Worm (Caenorhabditis elegans) whole organism, mixed stage, embryonic: ENCODE data around the gene F09E5.3.

Experiments used
- M03D4.4 ChIP-seq: sonication (generic microtip); optimal IDR thresholded peaks from 2 replicates; lab custom pipeline; 2017; ENCODE audit warnings: mild to moderate bottlenecking, missing genetic modification characterization, missing compliant biosample characterization
- bed-3 ChIP-seq: fragments of 200-800 bp; sonication (Bioruptor generic); optimal IDR thresholded peaks from 3 replicates; lab custom pipeline; 2018; ENCODE audit warnings: mild to moderate bottlenecking, missing genetic modification characterization, moderate library complexity, missing compliant biosample characterization
- blmp-1 ChIP-seq: fragments of 150-350 bp; optimal IDR thresholded peaks from 2 replicates; lab custom pipeline; 2014; ENCODE audit warnings: missing biosample characterization, missing genetic modification characterization
- ceh-39 ChIP-seq: fragments of 150-350 bp; optimal IDR thresholded peaks from 2 replicates; lab custom pipeline; 2014; ENCODE audit warnings: missing biosample characterization, missing genetic modification characterization
- ceh-43 ChIP-seq: fragments of 200-800 bp; sonication (Bioruptor generic); optimal IDR thresholded peaks from 2 replicates; lab custom pipeline; 2018; ENCODE audit warnings: mild to moderate bottlenecking, missing genetic modification characterization, moderate library complexity, missing compliant biosample characterization
- ceh-83 ChIP-seq: fragments of 200-800 bp; sonication (Bioruptor generic); optimal IDR thresholded peaks from 2 replicates; lab custom pipeline; 2018; ENCODE audit warnings: mild to moderate bottlenecking, missing genetic modification characterization, missing compliant biosample characterization
- ces-1 ChIP-seq: fragments of 150-350 bp; optimal IDR thresholded peaks from 2 replicates; lab custom pipeline; 2014; ENCODE audit warnings: missing biosample characterization, missing genetic modification reagents, missing genetic modification characterization
- drap-1 ChIP-seq: fragments of 200-800 bp; sonication (Bioruptor generic); optimal IDR thresholded peaks from 3 replicates; lab custom pipeline; 2018; ENCODE audit warnings: mild to moderate bottlenecking, missing genetic modification characterization, missing compliant biosample characterization
- elt-3 ChIP-seq: fragments of 150-350 bp; optimal IDR thresholded peaks from 2 replicates; lab custom pipeline; 2014; ENCODE audit warnings: missing biosample characterization, missing genetic modification characterization
- flh-1 ChIP-seq: fragments of 200-800 bp; sonication (Bioruptor generic); optimal IDR thresholded peaks from 2 replicates; lab custom pipeline; 2018; ENCODE audit warnings: mild to moderate bottlenecking, missing genetic modification characterization, moderate library complexity, missing compliant biosample characterization
- ham-2 ChIP-seq: fragments of 200-800 bp; sonication (Bioruptor generic); optimal IDR thresholded peaks from 2 replicates; lab custom pipeline; 2018; ENCODE audit warnings: mild to moderate bottlenecking, missing genetic modification characterization, missing compliant biosample characterization
- hlh-1 ChIP-seq: fragments of 150-350 bp; optimal IDR thresholded peaks from 2 replicates; lab custom pipeline; 2014; ENCODE audit warnings: missing biosample characterization, missing genetic modification reagents, missing genetic modification characterization
- lin-13 ChIP-seq: fragments of 150-350 bp; optimal IDR thresholded peaks from 2 replicates; lab custom pipeline; 2014; ENCODE audit warnings: missing biosample characterization, missing genetic modification characterization
- lin-32 ChIP-seq: fragments of 200-800 bp; sonication (Bioruptor generic); optimal IDR thresholded peaks from 2 replicates; lab custom pipeline; 2018; ENCODE audit warnings: mild to moderate bottlenecking, missing genetic modification characterization, missing compliant biosample characterization
- lsy-2 ChIP-seq: fragments of 150-350 bp; optimal IDR thresholded peaks from 2 replicates; lab custom pipeline; 2014; ENCODE audit warnings: missing biosample characterization, missing genetic modification characterization
- mab-5 ChIP-seq: fragments of 150-350 bp; optimal IDR thresholded peaks from 2 replicates; lab custom pipeline; 2014; ENCODE audit warnings: missing biosample characterization, missing genetic modification characterization
- mep-1 ChIP-seq: fragments of 150-350 bp; optimal IDR thresholded peaks from 2 replicates; lab custom pipeline; 2017; ENCODE audit warnings: missing biosample characterization, missing genetic modification reagents, missing genetic modification characterization, inconsistent platforms
- mls-2 ChIP-seq: sonication (generic microtip); optimal IDR thresholded peaks from 2 replicates; lab custom pipeline; 2016; ENCODE audit warnings: mild to moderate bottlenecking, missing genetic modification characterization, moderate library complexity, missing compliant biosample characterization
- nhr-12 ChIP-seq: fragments of 150-350 bp; optimal IDR thresholded peaks from 2 replicates; lab custom pipeline; 2014; ENCODE audit warnings: missing biosample characterization, missing genetic modification characterization
- nhr-2 ChIP-seq: fragments of 150-350 bp; optimal IDR thresholded peaks from 2 replicates; lab custom pipeline; 2014; ENCODE audit warnings: missing biosample characterization, missing genetic modification characterization
- nhr-237 ChIP-seq: fragments of 150-350 bp; optimal IDR thresholded peaks from 2 replicates; lab custom pipeline; 2014; ENCODE audit warnings: missing biosample characterization, missing genetic modification characterization
- nhr-28 ChIP-seq: fragments of 150-350 bp; optimal IDR thresholded peaks from 2 replicates; lab custom pipeline; 2014; ENCODE audit warnings: missing biosample characterization, missing genetic modification characterization
- nhr-76 ChIP-seq: sonication (generic microtip); optimal IDR thresholded peaks from 2 replicates; lab custom pipeline; 2017; ENCODE audit warnings: missing biosample characterization, missing genetic modification characterization
- pha-4 ChIP-seq: fragments of 150-350 bp; optimal IDR thresholded peaks from 2 replicates; lab custom pipeline; 2018; ENCODE audit warnings: missing biosample characterization, missing genetic modification reagents, missing genetic modification characterization
- sem-2 ChIP-seq: fragments of 200-800 bp; sonication (Bioruptor generic); optimal IDR thresholded peaks from 2 replicates; lab custom pipeline; 2018; ENCODE audit warnings: mild to moderate bottlenecking, missing genetic modification characterization, missing compliant biosample characterization
- snpc-4 ChIP-seq: fragments of 150-350 bp; optimal IDR thresholded peaks from 2 replicates; lab custom pipeline; 2014; ENCODE audit warnings: missing biosample characterization, missing genetic modification characterization
- sptf-1 ChIP-seq: sonication (generic microtip); optimal IDR thresholded peaks from 2 replicates; lab custom pipeline; 2017; ENCODE audit warnings: mild to moderate bottlenecking, missing genetic modification characterization, moderate library complexity, missing compliant biosample characterization
- tbx-8 ChIP-seq: fragments of 200-800 bp; sonication (Bioruptor generic); optimal IDR thresholded peaks from 2 replicates; lab custom pipeline; 2018; ENCODE audit warnings: mild to moderate bottlenecking, missing genetic modification characterization, moderate library complexity, missing compliant biosample characterization
- unc-120 ChIP-seq: sonication (generic microtip); optimal IDR thresholded peaks from 2 replicates; lab custom pipeline; 2017; ENCODE audit warnings: missing genetic modification characterization, missing compliant biosample characterization; ENCODE audit not compliant: poor library complexity, severe bottlenecking
- unc-39 ChIP-seq: fragments of 150-350 bp; optimal IDR thresholded peaks from 2 replicates; lab custom pipeline; 2014; ENCODE audit warnings: missing biosample characterization, missing genetic modification characterization
- unc-62 ChIP-seq: fragments of 150-350 bp; optimal IDR thresholded peaks from 2 replicates; lab custom pipeline; 2014; ENCODE audit warnings: missing biosample characterization, missing genetic modification reagents, missing genetic modification characterization
- zip-8 ChIP-seq: fragments of 150-350 bp; optimal IDR thresholded peaks from 2 replicates; lab custom pipeline; 2014; ENCODE audit warnings: missing biosample characterization, missing genetic modification characterization
- ztf-11 ChIP-seq: fragments of 150-350 bp; optimal IDR thresholded peaks from 2 replicates; lab custom pipeline; 2014; ENCODE audit warnings: missing biosample characterization, missing genetic modification characterization

The F09E5.3 gene

DNA sequence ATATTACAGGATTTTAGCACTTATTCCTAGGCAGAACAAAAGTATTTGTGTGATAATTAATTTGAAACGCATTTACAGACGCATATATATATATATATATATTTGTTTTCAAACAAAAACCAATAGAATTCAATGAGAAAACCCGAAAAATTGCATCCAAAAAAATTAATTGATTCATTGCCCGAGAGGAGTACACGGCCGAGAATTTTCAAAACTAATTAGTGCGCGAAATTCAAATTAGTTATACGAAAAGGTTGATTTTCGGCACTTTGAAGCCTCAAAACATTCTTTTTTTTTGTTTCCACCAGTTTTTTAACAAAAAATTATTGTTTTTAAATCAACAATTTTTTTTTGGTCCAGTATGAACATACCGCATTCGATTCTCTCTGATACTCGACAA lies 17.6 kb downstream of the F09E5.3 start:
- TF ChIP-seq unc-39 (tag; lab: Kevin White, UChicago) (no peak), elt-3 (tag; lab: Kevin White, UChicago) (no peak), lin-32 (GFP tag; lab: Kevin White, UChicago) (no peak), sptf-1 (tag; lab: Kevin White, UChicago) (no peak), ceh-83 (no peak), unc-120 (tag; lab: Kevin White, UChicago) (no peak), M03D4.4 (tag; lab: Kevin White, UChicago) (no peak), ces-1 (no peak), nhr-12 (no peak), mab-5 (tag; lab: Kevin White, UChicago) (no peak), tbx-8 (GFP tag; lab: Kevin White, UChicago) (no peak), snpc-4 (tag; lab: Kevin White, UChicago) (no peak), flh-1 (GFP tag; lab: Kevin White, UChicago) (no peak), sem-2 (GFP tag; lab: Kevin White, UChicago) (no peak), bed-3 (no peak), lin-13 (tag; lab: Kevin White, UChicago) (no peak), lsy-2 (tag; lab: Kevin White, UChicago) (no peak), nhr-237 (tag; lab: Kevin White, UChicago) (no peak)
- TF ChIP-seq, all 35 proteins: peak for 0

DNA sequence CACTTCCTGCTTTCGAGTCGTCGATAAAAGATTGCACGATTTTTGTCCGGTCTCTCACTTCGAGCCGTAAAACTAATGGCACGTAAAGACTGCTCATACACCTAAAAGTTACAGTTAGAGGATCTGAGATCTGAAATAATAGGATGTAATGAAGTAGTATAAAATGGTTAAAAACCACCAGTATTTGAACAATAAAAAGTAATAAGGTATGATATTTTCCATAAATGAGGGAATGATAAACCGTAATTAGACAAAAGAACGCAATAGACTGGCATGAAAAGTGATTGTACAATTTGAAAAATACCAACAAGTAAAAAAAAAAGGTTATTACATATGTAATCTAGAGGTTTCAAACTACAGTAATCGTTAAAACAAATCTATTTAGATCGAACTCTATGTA lies 19.3 kb downstream of the F09E5.3 start, which contains the start of gene brap-2:
TSS of gene brap-2 (minus strand) at position 101 of the 400 bp plus-strand sequence.
- TF ChIP-seq lin-32 (GFP tag; lab: Kevin White, UChicago) (no peak), nhr-237 (tag; lab: Kevin White, UChicago) (no peak), ztf-11 (tag; lab: Kevin White, UChicago) (no peak), tbx-8 (GFP tag; lab: Kevin White, UChicago) (no peak), mab-5 (tag; lab: Kevin White, UChicago) (no peak), unc-62 (GFP tag; lab: Kevin White, UChicago) (no peak), unc-120 (tag; lab: Kevin White, UChicago) (no peak), lsy-2 (tag; lab: Kevin White, UChicago) (no peak), snpc-4 (tag; lab: Kevin White, UChicago) (no peak)

DNA sequence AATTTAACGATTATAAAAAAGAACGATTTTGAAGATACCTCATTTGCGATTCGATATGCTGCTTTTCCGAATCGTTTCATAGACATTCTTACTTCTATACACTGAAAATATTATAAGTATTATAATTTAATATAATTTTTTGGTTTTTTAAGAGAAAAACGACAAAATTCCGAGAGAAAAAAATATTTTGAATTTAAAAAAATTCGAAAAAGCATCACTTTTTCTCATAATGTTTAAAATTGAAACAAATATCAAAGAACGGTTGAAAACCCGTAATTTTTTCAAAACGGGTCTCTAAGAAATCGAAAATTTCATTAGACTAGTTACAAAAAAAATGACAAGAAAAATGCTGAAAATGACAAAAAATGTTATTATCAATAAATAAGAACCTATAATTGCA lies 21.8 kb downstream of the F09E5.3 start, which contains the start of gene pink-1:
TSS of gene pink-1 (minus strand) at position 101 of the 400 bp plus-strand sequence.
- TF ChIP-seq nhr-2 (tag; lab: Kevin White, UChicago): no peak
- no peak for TF ChIP-seq zip-8 (tag; lab: Kevin White, UChicago)
- no peak for TF ChIP-seq ces-1
- TF ChIP-seq tbx-8 (GFP tag; lab: Kevin White, UChicago): no peak
- TF ChIP-seq M03D4.4 (tag; lab: Kevin White, UChicago): no peak
- no peak for TF ChIP-seq lin-32 (GFP tag; lab: Kevin White, UChicago)
- no peak for TF ChIP-seq sptf-1 (tag; lab: Kevin White, UChicago)
- TF ChIP-seq snpc-4 (tag; lab: Kevin White, UChicago): no peak
- TF ChIP-seq nhr-76 (tag; lab: Kevin White, UChicago): no peak
- TF ChIP-seq unc-62 (GFP tag; lab: Kevin White, UChicago): no peak
- TF ChIP-seq ztf-11 (tag; lab: Kevin White, UChicago): no peak
- TF ChIP-seq unc-39 (tag; lab: Kevin White, UChicago): no peak
- TF ChIP-seq nhr-12: no peak
- no peak for TF ChIP-seq drap-1 (GFP tag; lab: Kevin White, UChicago)
- TF ChIP-seq mls-2 (tag; lab: Kevin White, UChicago): no peak
- TF ChIP-seq unc-120 (tag; lab: Kevin White, UChicago): no peak
- TF ChIP-seq bed-3: no peak

- TF ChIP-seq pha-4 (peak; percentile 65), ces-1 (no peak)
These were observed 25.0 kb downstream of the F09E5.3 start, which contains the start of gene fbxl-3 for ce11 chrII:5398779-5399178. fbxl-3 (minus strand) TSS chrII:5398902.

ce11 chrII:5399201-5399600 lies 25.4 kb downstream of the F09E5.3 start, which contains the start of gene mog-5:
mog-5 (plus strand) TSS chrII:5399538.
- TF ChIP-seq nhr-76 (tag; lab: Kevin White, UChicago): no peak
- no peak for TF ChIP-seq mls-2 (tag; lab: Kevin White, UChicago)
- peak; percentile 74 for TF ChIP-seq M03D4.4 (tag; lab: Kevin White, UChicago)
- TF ChIP-seq ceh-83: no peak
- TF ChIP-seq mep-1 (tag; lab: Kevin White, UChicago): peak; percentile 33
- TF ChIP-seq ceh-39 (tag; lab: Kevin White, UChicago): no peak
- TF ChIP-seq ces-1: peak; percentile 74
- peak; percentile 58 for TF ChIP-seq ham-2 (GFP tag; lab: Kevin White, UChicago)
- TF ChIP-seq nhr-12: no peak
- TF ChIP-seq blmp-1 (tag; lab: Kevin White, UChicago): peak; percentile 18
- peak; percentile 40 for TF ChIP-seq bed-3
- peak; percentile 86 for TF ChIP-seq ceh-43 (GFP tag; lab: Kevin White, UChicago)
- no peak for TF ChIP-seq pha-4
- peak; percentile 15 for TF ChIP-seq lsy-2 (tag; lab: Kevin White, UChicago)
- TF ChIP-seq drap-1 (GFP tag; lab: Kevin White, UChicago): peak; percentile 40
- no peak for TF ChIP-seq zip-8 (tag; lab: Kevin White, UChicago)
- no peak for TF ChIP-seq tbx-8 (GFP tag; lab: Kevin White, UChicago)
- peak; percentile 52 for TF ChIP-seq hlh-1 (tag; lab: Kevin White, UChicago)
- peak; percentile 16 for TF ChIP-seq sem-2 (GFP tag; lab: Kevin White, UChicago)
- TF ChIP-seq nhr-237 (tag; lab: Kevin White, UChicago): peak; percentile 8
- no peak for TF ChIP-seq elt-3 (tag; lab: Kevin White, UChicago)
- TF ChIP-seq nhr-28 (tag; lab: Kevin White, UChicago): no peak
